Worm (Caenorhabditis elegans) whole organism, mixed stage, embryonic: ENCODE measurements around the gene gur-4.

ENCODE experiments used
- M03D4.4 ChIP-seq: sonication (generic microtip); optimal IDR thresholded peaks from 2 replicates; lab custom pipeline; 2017; ENCODE audit warnings: mild to moderate bottlenecking, missing genetic modification characterization, missing compliant biosample characterization
- bed-3 ChIP-seq: fragments of 200-800 bp; sonication (Bioruptor generic); optimal IDR thresholded peaks from 3 replicates; lab custom pipeline; 2018; ENCODE audit warnings: mild to moderate bottlenecking, missing genetic modification characterization, moderate library complexity, missing compliant biosample characterization
- blmp-1 ChIP-seq: fragments of 150-350 bp; optimal IDR thresholded peaks from 2 replicates; lab custom pipeline; 2014; ENCODE audit warnings: missing biosample characterization, missing genetic modification characterization
- ceh-43 ChIP-seq: fragments of 200-800 bp; sonication (Bioruptor generic); optimal IDR thresholded peaks from 2 replicates; lab custom pipeline; 2018; ENCODE audit warnings: mild to moderate bottlenecking, missing genetic modification characterization, moderate library complexity, missing compliant biosample characterization
- ces-1 ChIP-seq: fragments of 150-350 bp; optimal IDR thresholded peaks from 2 replicates; lab custom pipeline; 2014; ENCODE audit warnings: missing biosample characterization, missing genetic modification reagents, missing genetic modification characterization
- cnd-1 ChIP-seq: fragments of 200-800 bp; sonication (Bioruptor generic); optimal IDR thresholded peaks from 2 replicates; lab custom pipeline; 2018; ENCODE audit warnings: mild to moderate bottlenecking, missing genetic modification characterization, missing compliant biosample characterization
- drap-1 ChIP-seq: fragments of 200-800 bp; sonication (Bioruptor generic); optimal IDR thresholded peaks from 3 replicates; lab custom pipeline; 2018; ENCODE audit warnings: mild to moderate bottlenecking, missing genetic modification characterization, missing compliant biosample characterization
- elt-1 ChIP-seq: sonication (generic microtip); optimal IDR thresholded peaks from 2 replicates; lab custom pipeline; 2017; ENCODE audit warnings: missing genetic modification characterization, mild to moderate bottlenecking, missing compliant biosample characterization, antibody characterized with exemption, moderate library complexity, borderline replicate concordance; ENCODE audit not compliant: insufficient read depth
- elt-3 ChIP-seq: fragments of 150-350 bp; optimal IDR thresholded peaks from 2 replicates; lab custom pipeline; 2014; ENCODE audit warnings: missing biosample characterization, missing genetic modification characterization
- flh-1 ChIP-seq: fragments of 200-800 bp; sonication (Bioruptor generic); optimal IDR thresholded peaks from 2 replicates; lab custom pipeline; 2018; ENCODE audit warnings: mild to moderate bottlenecking, missing genetic modification characterization, moderate library complexity, missing compliant biosample characterization
- ham-2 ChIP-seq: fragments of 200-800 bp; sonication (Bioruptor generic); optimal IDR thresholded peaks from 2 replicates; lab custom pipeline; 2018; ENCODE audit warnings: mild to moderate bottlenecking, missing genetic modification characterization, missing compliant biosample characterization
- hlh-1 ChIP-seq: fragments of 150-350 bp; optimal IDR thresholded peaks from 2 replicates; lab custom pipeline; 2014; ENCODE audit warnings: missing biosample characterization, missing genetic modification reagents, missing genetic modification characterization
- lin-13 ChIP-seq: fragments of 150-350 bp; optimal IDR thresholded peaks from 2 replicates; lab custom pipeline; 2014; ENCODE audit warnings: missing biosample characterization, missing genetic modification characterization
- lin-32 ChIP-seq: fragments of 200-800 bp; sonication (Bioruptor generic); optimal IDR thresholded peaks from 2 replicates; lab custom pipeline; 2018; ENCODE audit warnings: mild to moderate bottlenecking, missing genetic modification characterization, missing compliant biosample characterization
- lsy-2 ChIP-seq: fragments of 150-350 bp; optimal IDR thresholded peaks from 2 replicates; lab custom pipeline; 2014; ENCODE audit warnings: missing biosample characterization, missing genetic modification characterization
- mab-5 ChIP-seq: fragments of 150-350 bp; optimal IDR thresholded peaks from 2 replicates; lab custom pipeline; 2014; ENCODE audit warnings: missing biosample characterization, missing genetic modification characterization
- mep-1 ChIP-seq: fragments of 150-350 bp; optimal IDR thresholded peaks from 2 replicates; lab custom pipeline; 2017; ENCODE audit warnings: missing biosample characterization, missing genetic modification reagents, missing genetic modification characterization, inconsistent platforms
- nhr-12 ChIP-seq: fragments of 150-350 bp; optimal IDR thresholded peaks from 2 replicates; lab custom pipeline; 2014; ENCODE audit warnings: missing biosample characterization, missing genetic modification characterization
- nhr-2 ChIP-seq: fragments of 150-350 bp; optimal IDR thresholded peaks from 2 replicates; lab custom pipeline; 2014; ENCODE audit warnings: missing biosample characterization, missing genetic modification characterization
- nhr-237 ChIP-seq: fragments of 150-350 bp; optimal IDR thresholded peaks from 2 replicates; lab custom pipeline; 2014; ENCODE audit warnings: missing biosample characterization, missing genetic modification characterization
- nhr-76 ChIP-seq: sonication (generic microtip); optimal IDR thresholded peaks from 2 replicates; lab custom pipeline; 2017; ENCODE audit warnings: missing biosample characterization, missing genetic modification characterization
- pha-4 ChIP-seq: fragments of 150-350 bp; optimal IDR thresholded peaks from 2 replicates; lab custom pipeline; 2018; ENCODE audit warnings: missing biosample characterization, missing genetic modification reagents, missing genetic modification characterization
- sem-2 ChIP-seq: fragments of 200-800 bp; sonication (Bioruptor generic); optimal IDR thresholded peaks from 2 replicates; lab custom pipeline; 2018; ENCODE audit warnings: mild to moderate bottlenecking, missing genetic modification characterization, missing compliant biosample characterization
- snpc-4 ChIP-seq: fragments of 150-350 bp; optimal IDR thresholded peaks from 2 replicates; lab custom pipeline; 2014; ENCODE audit warnings: missing biosample characterization, missing genetic modification characterization
- sptf-1 ChIP-seq: sonication (generic microtip); optimal IDR thresholded peaks from 2 replicates; lab custom pipeline; 2017; ENCODE audit warnings: mild to moderate bottlenecking, missing genetic modification characterization, moderate library complexity, missing compliant biosample characterization
- tbx-8 ChIP-seq: fragments of 200-800 bp; sonication (Bioruptor generic); optimal IDR thresholded peaks from 2 replicates; lab custom pipeline; 2018; ENCODE audit warnings: mild to moderate bottlenecking, missing genetic modification characterization, moderate library complexity, missing compliant biosample characterization
- unc-120 ChIP-seq: sonication (generic microtip); optimal IDR thresholded peaks from 2 replicates; lab custom pipeline; 2017; ENCODE audit warnings: missing genetic modification characterization, missing compliant biosample characterization; ENCODE audit not compliant: poor library complexity, severe bottlenecking
- unc-39 ChIP-seq: fragments of 150-350 bp; optimal IDR thresholded peaks from 2 replicates; lab custom pipeline; 2014; ENCODE audit warnings: missing biosample characterization, missing genetic modification characterization
- zip-8 ChIP-seq: fragments of 150-350 bp; optimal IDR thresholded peaks from 2 replicates; lab custom pipeline; 2014; ENCODE audit warnings: missing biosample characterization, missing genetic modification characterization
- ztf-11 ChIP-seq: fragments of 150-350 bp; optimal IDR thresholded peaks from 2 replicates; lab custom pipeline; 2014; ENCODE audit warnings: missing biosample characterization, missing genetic modification characterization

The gur-4 gene

DNA sequence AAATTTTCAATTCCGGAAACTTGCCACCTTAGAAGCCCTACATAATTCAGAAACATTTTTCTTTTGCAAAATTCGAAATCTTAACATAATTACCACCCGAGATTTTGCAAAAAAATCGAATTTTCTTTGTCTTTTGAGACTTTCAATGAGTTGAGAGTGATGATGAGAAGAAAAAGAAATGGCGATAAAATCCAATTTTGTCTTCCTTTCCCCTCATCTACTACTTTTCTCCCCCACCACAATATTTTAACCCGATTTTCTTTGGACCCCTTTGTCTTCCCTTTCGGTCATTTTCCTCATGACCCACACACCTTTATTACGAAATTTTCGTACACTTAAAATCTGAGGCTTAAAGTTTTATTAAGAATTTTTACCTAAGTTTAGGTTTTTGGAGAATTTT lies 6.2 kb upstream of the gur-4 start:
- TF ChIP-seq ces-1 (GFP tag; lab: Kevin White, UChicago): peak; percentile 88
- no peak for TF ChIP-seq elt-3 (tag; lab: Kevin White, UChicago)

DNA sequence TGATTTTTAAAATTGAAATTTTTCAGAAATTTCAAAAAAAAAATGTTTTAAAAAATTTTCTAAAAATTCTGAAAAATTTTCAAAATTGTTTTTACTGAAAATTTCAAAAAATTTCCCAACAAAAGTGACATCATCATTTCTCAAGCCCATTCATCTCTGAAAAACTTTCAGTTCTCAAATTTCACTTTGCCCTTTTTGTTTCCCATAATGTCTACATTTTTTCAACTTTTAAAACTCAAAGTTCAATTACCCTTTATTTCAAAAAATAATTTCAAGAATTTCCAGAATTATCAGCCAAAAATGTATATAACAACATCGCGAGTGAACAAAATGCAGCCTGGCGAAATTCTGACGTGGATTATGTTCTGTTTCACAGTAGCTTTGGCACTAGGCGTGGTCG lies 3.6 kb upstream of the gur-4 start, which contains the start of gene bkip-1:
bkip-1 (plus strand) TSS at position 301 of the 400 bp plus-strand sequence.
- TF ChIP-seq lsy-2 (no peak), ztf-11 (tag; lab: Kevin White, UChicago) (no peak), mab-5 (no peak), unc-39 (tag; lab: Kevin White, UChicago) (no peak), nhr-2 (tag; lab: Kevin White, UChicago) (no peak), nhr-76 (tag; lab: Kevin White, UChicago) (no peak), elt-1 (tag; lab: Kevin White, UChicago) (no peak), snpc-4 (tag; lab: Kevin White, UChicago) (no peak), lin-13 (no peak), M03D4.4 (no peak), pha-4 (tag; lab: Kevin White, UChicago) (no peak), ces-1 (GFP tag; lab: Kevin White, UChicago) (no peak), elt-3 (tag; lab: Kevin White, UChicago) (no peak), hlh-1 (tag; lab: Kevin White, UChicago) (no peak), nhr-237 (tag; lab: Kevin White, UChicago) (no peak), sptf-1 (tag; lab: Kevin White, UChicago) (no peak), drap-1 (GFP tag; lab: Kevin White, UChicago) (no peak)

ce11 chrII:14102112-14102511 lies 2.5 kb upstream of the gur-4 start:
- TF ChIP-seq blmp-1 (tag; lab: Kevin White, UChicago): no peak
- TF ChIP-seq ces-1 (GFP tag; lab: Kevin White, UChicago): peak; percentile 13

- no peak for TF ChIP-seq ham-2 (GFP tag; lab: Kevin White, UChicago)
- TF ChIP-seq elt-1 (tag; lab: Kevin White, UChicago): no peak
- no peak for TF ChIP-seq nhr-237 (tag; lab: Kevin White, UChicago)
- no peak for TF ChIP-seq zip-8 (tag; lab: Kevin White, UChicago)
- TF ChIP-seq bed-3: no peak
- no peak for TF ChIP-seq unc-120 (tag; lab: Kevin White, UChicago)
- no peak for TF ChIP-seq cnd-1 (tag; lab: Kevin White, UChicago)
- TF ChIP-seq snpc-4 (tag; lab: Kevin White, UChicago): no peak
- TF ChIP-seq nhr-12 (tag; lab: Kevin White, UChicago): no peak
- TF ChIP-seq pha-4 (tag; lab: Kevin White, UChicago): no peak
- no peak for TF ChIP-seq nhr-76 (tag; lab: Kevin White, UChicago)
- no peak for TF ChIP-seq mep-1 (tag; lab: Kevin White, UChicago)
- no peak for TF ChIP-seq elt-3 (tag; lab: Kevin White, UChicago)
- no peak for TF ChIP-seq ces-1 (GFP tag; lab: Kevin White, UChicago)
- TF ChIP-seq tbx-8 (GFP tag; lab: Kevin White, UChicago): no peak
- no peak for TF ChIP-seq drap-1 (GFP tag; lab: Kevin White, UChicago)
- TF ChIP-seq sptf-1 (tag; lab: Kevin White, UChicago): no peak
- no peak for TF ChIP-seq lin-32 (GFP tag; lab: Kevin White, UChicago)
Measured at ce11 chrII:14106164-14106563, 1.6 kb downstream of the gur-4 start.

DNA sequence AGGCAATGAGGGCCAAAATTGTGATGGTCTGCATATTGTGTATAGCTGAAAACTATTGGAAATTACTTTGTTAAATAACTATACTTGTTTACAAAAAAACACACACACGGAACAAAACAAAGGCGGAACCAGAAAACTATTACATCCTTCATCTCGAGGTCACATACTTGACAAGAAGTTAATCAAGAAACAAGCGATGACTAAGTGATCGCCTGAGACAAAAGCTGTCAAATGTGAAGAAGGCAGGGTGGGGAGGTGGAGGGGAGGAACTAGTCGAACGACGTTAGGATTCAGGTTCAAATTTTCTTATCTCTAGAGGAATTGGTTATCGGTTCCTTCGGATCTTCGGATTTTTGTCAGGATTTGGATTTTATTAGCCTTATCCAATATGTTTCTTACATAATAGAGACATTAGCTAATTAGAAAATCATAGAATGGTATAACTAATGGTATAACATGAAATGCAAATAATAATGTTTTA lies 4.7 kb downstream of the gur-4 start, which contains the start of gene cpg-7:
cpg-7 (minus strand) TSS at position 51 of the 481 bp plus-strand sequence.
- TF ChIP-seq lin-32 (GFP tag; lab: Kevin White, UChicago): no peak
- no peak for TF ChIP-seq unc-39 (tag; lab: Kevin White, UChicago)
- no peak for TF ChIP-seq M03D4.4
- TF ChIP-seq elt-3 (tag; lab: Kevin White, UChicago): no peak
- peak; percentile 55 for TF ChIP-seq elt-1 (tag; lab: Kevin White, UChicago)
- no peak for TF ChIP-seq tbx-8 (GFP tag; lab: Kevin White, UChicago)

DNA sequence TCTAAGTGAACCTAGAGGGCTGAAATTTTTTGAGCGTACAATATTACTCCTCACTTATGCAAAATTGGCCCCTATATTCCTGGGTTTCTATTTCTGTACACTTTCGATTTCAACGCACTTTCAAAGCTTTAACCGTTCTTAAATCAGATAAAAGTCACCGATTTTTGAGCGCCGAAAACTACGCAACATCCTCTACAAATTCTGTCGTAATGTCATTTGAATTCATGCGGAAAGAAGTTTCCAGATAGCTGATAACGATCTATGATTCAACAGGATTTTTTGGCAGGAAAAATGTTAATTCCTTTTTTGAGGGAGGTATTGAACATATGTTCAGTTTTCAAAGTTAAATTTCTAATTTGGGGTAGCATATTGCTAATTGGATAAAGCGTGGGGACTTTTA lies 8.3 kb downstream of the gur-4 start:
- TF ChIP-seq M03D4.4 (no peak), nhr-76 (tag; lab: Kevin White, UChicago) (no peak), ces-1 (GFP tag; lab: Kevin White, UChicago) (no peak), zip-8 (tag; lab: Kevin White, UChicago) (no peak), nhr-2 (tag; lab: Kevin White, UChicago) (no peak), lsy-2 (no peak), flh-1 (GFP tag; lab: Kevin White, UChicago) (no peak), nhr-12 (tag; lab: Kevin White, UChicago) (no peak), mep-1 (tag; lab: Kevin White, UChicago) (no peak), drap-1 (GFP tag; lab: Kevin White, UChicago) (no peak), unc-120 (tag; lab: Kevin White, UChicago) (no peak), mab-5 (no peak), unc-39 (tag; lab: Kevin White, UChicago) (no peak), bed-3 (no peak), lin-13 (no peak), sem-2 (no peak), elt-3 (tag; lab: Kevin White, UChicago) (no peak), nhr-237 (tag; lab: Kevin White, UChicago) (no peak), ceh-43 (GFP tag; lab: Kevin White, UChicago) (no peak)
